Worm (Caenorhabditis elegans) whole organism, young adult: ENCODE measurements around the gene tmem-17.

Experiments used
- B0019.2 ChIP-seq: fragments of 200-800 bp; sonication (Bioruptor generic); conservative IDR thresholded peaks from 2 replicates; pipeline ENCODE4 v1.3.6; 2022; ENCODE audit warnings: missing genetic modification reagents, missing genetic modification characterization, missing compliant biosample characterization
- B0261.1 ChIP-seq: sonication (generic microtip); optimal IDR thresholded peaks from 2 replicates; lab custom pipeline; 2016; ENCODE audit warnings: mild to moderate bottlenecking, missing genetic modification characterization, moderate library complexity, missing compliant biosample characterization
- B0336.3 ChIP-seq: fragments of 200-800 bp; sonication (Bioruptor generic); IDR thresholded peaks from 2 replicates; pipeline ENCODE4 v1.3.6; 2022; ENCODE audit warnings: missing genetic modification characterization, missing compliant biosample characterization
- D2030.7 ChIP-seq: fragments of 200-800 bp; sonication (Bioruptor generic); IDR thresholded peaks from 2 replicates; pipeline ENCODE4 v1.3.6; 2022; ENCODE audit warnings: missing genetic modification reagents, missing genetic modification characterization, missing compliant biosample characterization
- F10E7.11 ChIP-seq: sonication (generic microtip); optimal IDR thresholded peaks from 2 replicates; lab custom pipeline; 2017; ENCODE audit warnings: mild to moderate bottlenecking, missing genetic modification characterization, moderate library complexity, missing compliant biosample characterization
- F33H1.4 ChIP-seq: fragments of 200-800 bp; sonication (Bioruptor generic); IDR thresholded peaks from 2 replicates; pipeline ENCODE4 v1.3.6; 2022; ENCODE audit warnings: missing genetic modification reagents, missing genetic modification characterization, missing compliant biosample characterization
- F57A8.1 ChIP-seq: fragments of 200-800 bp; sonication (Bioruptor generic); optimal IDR thresholded peaks from 2 replicates; lab custom pipeline; 2018; ENCODE audit warnings: mild to moderate bottlenecking, missing genetic modification characterization, moderate library complexity, missing compliant biosample characterization
- F57C9.4 ChIP-seq: sonication (generic microtip); optimal IDR thresholded peaks from 2 replicates; lab custom pipeline; 2017; ENCODE audit warnings: mild to moderate bottlenecking, missing genetic modification characterization, missing compliant biosample characterization
- K11D2.4 ChIP-seq: fragments of 200-800 bp; sonication (Bioruptor generic); IDR thresholded peaks from 2 replicates; pipeline ENCODE4 v1.3.6; 2022; ENCODE audit warnings: missing genetic modification reagents, missing genetic modification characterization, missing compliant biosample characterization
- Y95B8A.8 ChIP-seq: fragments of 200-800 bp; sonication (Bioruptor generic); IDR thresholded peaks from 2 replicates; pipeline ENCODE4 v1.3.6; 2022; ENCODE audit warnings: missing genetic modification reagents, missing genetic modification characterization, missing compliant biosample characterization
- ama-1 ChIP-seq, 3 experiments: fragments of 150-350 bp in 1 of 3; sonication (generic microtip) in 2 of 3; optimal IDR thresholded peaks; 2 replicates each; lab custom pipeline; 2014 to 2018; ENCODE audit warnings: missing biosample characterization in 2 of 3, missing genetic modification characterization in 2 of 3, missing genetic modification reagents in 2 of 3
- athp-1 ChIP-seq: sonication (generic microtip); optimal IDR thresholded peaks from 2 replicates; lab custom pipeline; 2017; ENCODE audit warnings: mild to moderate bottlenecking, missing genetic modification characterization, missing compliant biosample characterization
- attf-5 ChIP-seq: fragments of 200-800 bp; sonication (Bioruptor generic); optimal IDR thresholded peaks from 2 replicates; lab custom pipeline; 2018; ENCODE audit warnings: mild to moderate bottlenecking, missing genetic modification characterization, missing compliant biosample characterization
- attf-6 ChIP-seq: fragments of 200-800 bp; sonication (Bioruptor generic); IDR thresholded peaks from 2 replicates; pipeline ENCODE4 v1.3.6; 2022; ENCODE audit warnings: missing genetic modification reagents, missing genetic modification characterization, missing compliant biosample characterization
- bed-1 ChIP-seq: fragments of 200-800 bp; sonication (Bioruptor generic); IDR thresholded peaks from 2 replicates; pipeline ENCODE4 v1.3.6; 2022; ENCODE audit warnings: missing genetic modification reagents, missing genetic modification characterization, missing compliant biosample characterization
- bed-2 ChIP-seq: fragments of 200-800 bp; sonication (Bioruptor generic); IDR thresholded peaks from 2 replicates; pipeline ENCODE4 v1.3.6; 2022; ENCODE audit warnings: missing genetic modification reagents, missing genetic modification characterization, missing compliant biosample characterization
- ccch-3 ChIP-seq: fragments of 200-800 bp; sonication (Bioruptor generic); optimal IDR thresholded peaks from 2 replicates; lab custom pipeline; 2018; ENCODE audit warnings: mild to moderate bottlenecking, missing genetic modification characterization, missing compliant biosample characterization
- cebp-1 ChIP-seq, 2 experiments: fragments of 200-800 bp in 1 of 2; sonication (Bioruptor generic) in 1 of 2; sonication (generic microtip) in 1 of 2; IDR thresholded peaks in 1 of 2; optimal IDR thresholded peaks in 1 of 2; 2 replicates each; pipeline versions ENCODE4 v1.3.6 to Lab custom; 2017 to 2022; ENCODE audit warnings: missing compliant biosample characterization in 2 of 2, missing genetic modification characterization in 2 of 2, mild to moderate bottlenecking in 1 of 2, missing genetic modification reagents in 1 of 2, moderate library complexity in 1 of 2
- ceh-100 ChIP-seq: fragments of 200-800 bp; sonication (Bioruptor generic); IDR thresholded peaks from 2 replicates; pipeline ENCODE4 v1.3.6; 2022; ENCODE audit warnings: missing genetic modification reagents, missing genetic modification characterization, missing compliant biosample characterization
- ceh-27 ChIP-seq: fragments of 200-800 bp; sonication (Bioruptor generic); optimal IDR thresholded peaks from 2 replicates; lab custom pipeline; 2018; ENCODE audit warnings: mild to moderate bottlenecking, missing genetic modification characterization, moderate library complexity, missing compliant biosample characterization
- ceh-40 ChIP-seq: fragments of 200-800 bp; sonication (Bioruptor generic); IDR thresholded peaks from 2 replicates; pipeline ENCODE4 v1.3.6; 2022; ENCODE audit warnings: missing genetic modification characterization, missing compliant biosample characterization
- ceh-79 ChIP-seq: sonication (generic microtip); optimal IDR thresholded peaks from 2 replicates; lab custom pipeline; 2017; ENCODE audit warnings: mild to moderate bottlenecking, missing genetic modification characterization, missing compliant biosample characterization
- egrh-3 ChIP-seq: fragments of 200-800 bp; sonication (Bioruptor generic); IDR thresholded peaks from 2 replicates; pipeline ENCODE4 v1.3.6; 2022; ENCODE audit warnings: missing genetic modification reagents, missing genetic modification characterization, missing compliant biosample characterization
- fkh-3 ChIP-seq: sonication (generic microtip); optimal IDR thresholded peaks from 2 replicates; lab custom pipeline; 2016; ENCODE audit warnings: mild to moderate bottlenecking, missing genetic modification characterization, missing compliant biosample characterization
- gei-17 ChIP-seq: fragments of 200-800 bp; sonication (Bioruptor generic); optimal IDR thresholded peaks from 2 replicates; lab custom pipeline; 2018; ENCODE audit warnings: mild to moderate bottlenecking, missing genetic modification characterization, missing compliant biosample characterization
- him-1 ChIP-seq: sonication (generic microtip); optimal IDR thresholded peaks from 2 replicates; lab custom pipeline; 2016; ENCODE audit warnings: missing genotype, missing genetic modification reagents, missing genetic modification characterization, missing compliant biosample characterization
- hmg-1.2 ChIP-seq: fragments of 200-800 bp; sonication (Bioruptor generic); IDR thresholded peaks from 2 replicates; pipeline ENCODE4 v1.3.6; 2022; ENCODE audit warnings: missing genetic modification reagents, missing genetic modification characterization, missing compliant biosample characterization
- hrde-1 ChIP-seq: sonication (generic microtip); optimal IDR thresholded peaks from 2 replicates; lab custom pipeline; 2016; ENCODE audit warnings: missing genetic modification characterization, mild to moderate bottlenecking, missing compliant biosample characterization, moderate library complexity, missing genotype, missing genetic modification reagents, borderline replicate concordance
- lag-1 ChIP-seq: fragments of 200-800 bp; sonication (Bioruptor generic); IDR thresholded peaks from 2 replicates; pipeline ENCODE4 v1.3.6; 2022; ENCODE audit warnings: missing genetic modification reagents, missing genetic modification characterization, missing compliant biosample characterization
- lin-26 ChIP-seq: fragments of 200-800 bp; sonication (Bioruptor generic); IDR thresholded peaks from 2 replicates; pipeline ENCODE4 v1.3.6; 2022; ENCODE audit warnings: missing genetic modification reagents, missing genetic modification characterization, missing compliant biosample characterization
- lir-1 ChIP-seq: fragments of 200-800 bp; sonication (Bioruptor generic); conservative IDR thresholded peaks from 2 replicates; pipeline ENCODE4 v1.3.6; 2022; ENCODE audit warnings: missing genetic modification reagents, missing genetic modification characterization, missing compliant biosample characterization
- madf-3 ChIP-seq: fragments of 200-800 bp; sonication (Bioruptor generic); IDR thresholded peaks from 2 replicates; pipeline ENCODE4 v1.3.6; 2022; ENCODE audit warnings: missing genetic modification reagents, missing genetic modification characterization, missing compliant biosample characterization
- mel-28 ChIP-seq: sonication (generic microtip); optimal IDR thresholded peaks from 2 replicates; lab custom pipeline; 2016; ENCODE audit warnings: borderline replicate concordance, mild to moderate bottlenecking, missing genetic modification characterization, missing compliant biosample characterization
- mxl-1 ChIP-seq: sonication (generic microtip); optimal IDR thresholded peaks from 2 replicates; lab custom pipeline; 2016; ENCODE audit warnings: missing genetic modification characterization, missing compliant biosample characterization
- nfyb-1 ChIP-seq: fragments of 200-800 bp; sonication (Bioruptor generic); IDR thresholded peaks from 2 replicates; pipeline ENCODE4 v1.3.6; 2022; ENCODE audit warnings: missing genetic modification reagents, missing genetic modification characterization, missing compliant biosample characterization
- nhr-179 ChIP-seq: sonication (generic microtip); optimal IDR thresholded peaks from 2 replicates; lab custom pipeline; 2016; ENCODE audit warnings: mild to moderate bottlenecking, missing genetic modification characterization, missing compliant biosample characterization
- nhr-80 ChIP-seq: sonication (generic microtip); optimal IDR thresholded peaks from 2 replicates; lab custom pipeline; 2016; ENCODE audit warnings: missing genetic modification characterization, missing compliant biosample characterization
- pbrm-1 ChIP-seq: fragments of 200-800 bp; sonication (Bioruptor generic); IDR thresholded peaks from 2 replicates; pipeline ENCODE4 v1.3.6; 2022; ENCODE audit warnings: missing genetic modification reagents, missing genetic modification characterization, missing compliant biosample characterization
- rpc-1 ChIP-seq, 2 experiments: fragments of 150-350 bp in 1 of 2; sonication (generic microtip) in 1 of 2; optimal IDR thresholded peaks; 2 replicates each; lab custom pipeline; 2014 to 2018; ENCODE audit warnings: missing biosample characterization in 1 of 2, missing genetic modification characterization in 1 of 2, missing genetic modification reagents in 1 of 2, missing genotype in 1 of 2
- sea-2 ChIP-seq: fragments of 200-800 bp; sonication (Bioruptor generic); IDR thresholded peaks from 2 replicates; pipeline ENCODE4 v1.3.6; 2022; ENCODE audit warnings: missing genetic modification characterization, missing compliant biosample characterization
- snpc-1.1 ChIP-seq: sonication (generic microtip); optimal IDR thresholded peaks from 2 replicates; lab custom pipeline; 2017; ENCODE audit warnings: missing genetic modification characterization, mild to moderate bottlenecking, missing compliant biosample characterization, antibody characterized with exemption, moderate library complexity, missing genotype, missing genetic modification reagents; ENCODE audit not compliant: insufficient read depth
- snpc-3.4 ChIP-seq: sonication (generic microtip); optimal IDR thresholded peaks from 2 replicates; lab custom pipeline; 2017; ENCODE audit warnings: missing genetic modification characterization, mild to moderate bottlenecking, missing compliant biosample characterization, antibody characterized with exemption, moderate library complexity, missing genotype, missing genetic modification reagents
- tbp1 ChIP-seq: fragments of 200-800 bp; sonication (Bioruptor generic); optimal IDR thresholded peaks from 2 replicates; lab custom pipeline; 2018; ENCODE audit warnings: mild to moderate bottlenecking, missing genetic modification characterization, missing compliant biosample characterization
- unc-130 ChIP-seq: sonication (generic microtip); optimal IDR thresholded peaks from 2 replicates; lab custom pipeline; 2016; ENCODE audit warnings: missing genetic modification reagents, missing genetic modification characterization, missing compliant biosample characterization
- ztf-18 ChIP-seq: sonication (generic microtip); optimal IDR thresholded peaks from 2 replicates; lab custom pipeline; 2016; ENCODE audit warnings: missing genotype, mild to moderate bottlenecking, missing genetic modification characterization, missing compliant biosample characterization
- ztf-22 ChIP-seq: fragments of 200-800 bp; sonication (Bioruptor generic); optimal IDR thresholded peaks from 2 replicates; lab custom pipeline; 2018; ENCODE audit warnings: mild to moderate bottlenecking, missing genetic modification characterization, moderate library complexity, missing compliant biosample characterization

Gene tmem-17

ce11 chrIII:7101814-7102477, 31.9 kb downstream of the tmem-17 start (continued):
- TF ChIP-seq F57A8.1 (GFP tag; lab: Kevin White, UChicago) (no peak), fkh-3 (no peak), nhr-80 (no peak), ccch-3 (GFP tag; lab: Kevin White, UChicago) (no peak), mel-28 (tag; lab: Kevin White, UChicago) (no peak), bed-2 (GFP tag; lab: Robert Waterston, UW) (no peak), lir-1 (GFP tag; lab: Robert Waterston, UW) (peak; percentile 23; the same call in 1 of the 2 replicates), nhr-179 (tag; lab: Kevin White, UChicago) (no peak), pbrm-1 (GFP tag; lab: Robert Waterston, UW) (peak; percentile 66), athp-1 (tag; lab: Kevin White, UChicago) (peak; percentile 76), lag-1 (GFP tag; lab: Robert Waterston, UW) (no peak), sea-2 (no peak), nfyb-1 (GFP tag; lab: Robert Waterston, UW) (no peak; the same call in 1 of the 2 replicates), D2030.7 (GFP tag; lab: Robert Waterston, UW) (peak; percentile 86), tbp1 (GFP tag; lab: Kevin White, UChicago) (peak; percentile 35), F57C9.4 (no peak), hmg-1.2 (peak; percentile 49; the same call in 1 of the 2 replicates), him-1 (tag; lab: Kevin White, UChicago) (peak; percentile 8), Y95B8A.8 (GFP tag; lab: Robert Waterston, UW) (peak; percentile 92), F33H1.4 (GFP tag; lab: Robert Waterston, UW) (peak; percentile 35), bed-1 (GFP tag; lab: Robert Waterston, UW) (no peak), lin-26 (GFP tag; lab: Robert Waterston, UW) (peak; percentile 82), ceh-79 (tag; lab: Kevin White, UChicago) (no peak), attf-6 (GFP tag; lab: Robert Waterston, UW) (peak; percentile 90), mxl-1 (no peak), gei-17 (GFP tag; lab: Kevin White, UChicago) (no peak), snpc-1.1 (tag; lab: Kevin White, UChicago) (peak; percentile 75), ztf-22 (GFP tag; lab: Kevin White, UChicago) (no peak), B0019.2 (no peak; the same call in 1 of the 2 replicates), ceh-27 (GFP tag; lab: Kevin White, UChicago) (no peak), B0261.1 (no peak), ceh-100 (GFP tag; lab: Robert Waterston, UW) (peak; percentile 35), ztf-18 (tag; lab: Kevin White, UChicago) (peak; percentile 38), ceh-40 (GFP tag; lab: Robert Waterston, UW) (no peak), madf-3 (GFP tag; lab: Robert Waterston, UW) (peak; percentile 85), ama-1 (optimal IDR thresholded peaks at IDR 0.05; lab: Kevin White, UChicago) (no peak), ama-1 (GFP tag; optimal IDR thresholded peaks at IDR 0.05; lab: Kevin White, UChicago) (peak in 1 of 2 experiments; percentile 88), hrde-1 (tag; lab: Kevin White, UChicago) (peak; percentile 96), rpc-1 (optimal IDR thresholded peaks at IDR 0.05; lab: Kevin White, UChicago) (no peak), rpc-1 (tag; optimal IDR thresholded peaks at IDR 0.05; lab: Kevin White, UChicago) (peak; percentile 6), cebp-1 (GFP tag; IDR thresholded peaks at IDR 0.05; lab: Robert Waterston, UW) (no peak; the same call in 1 of the 2 replicates), cebp-1 (tag; optimal IDR thresholded peaks at IDR 0.05; lab: Kevin White, UChicago) (no peak), K11D2.4 (GFP tag; lab: Robert Waterston, UW) (no peak), B0336.3 (peak; percentile 97), unc-130 (GFP tag; lab: Kevin White, UChicago) (peak; percentile 74), snpc-3.4 (tag; lab: Kevin White, UChicago) (peak; percentile 88), attf-5 (GFP tag; lab: Kevin White, UChicago) (peak; percentile 22), F10E7.11 (tag; lab: Kevin White, UChicago) (peak; percentile 70), egrh-3 (no peak)
